Fruit fly (Drosophila melanogaster): ENCODE measurements around the gene CG15025.

- TF ChIP-seq ro (GFP tag; IDR thresholded peaks at IDR 0.05) (no peak), CG11696 (GFP tag; IDR thresholded peaks at IDR 0.05) (no peak), Kr (GFP tag; optimal IDR thresholded peaks at IDR 0.05) (no peak), Ets65A (GFP tag) (no peak), C15 (GFP tag; IDR thresholded peaks at IDR 0.05) (no peak), E2f2 (GFP tag; IDR thresholded peaks at IDR 0.05) (no peak), Eip74EF (GFP tag; optimal IDR thresholded peaks at IDR 0.05) (no peak)
Measured at dm6 chr3R:19509186-19509522, 18.2 kb upstream of the CG15025 start.

All from whole organism, embryonic.